Worm (Caenorhabditis elegans): ENCODE measurements around the gene F47B8.4.

DNA sequence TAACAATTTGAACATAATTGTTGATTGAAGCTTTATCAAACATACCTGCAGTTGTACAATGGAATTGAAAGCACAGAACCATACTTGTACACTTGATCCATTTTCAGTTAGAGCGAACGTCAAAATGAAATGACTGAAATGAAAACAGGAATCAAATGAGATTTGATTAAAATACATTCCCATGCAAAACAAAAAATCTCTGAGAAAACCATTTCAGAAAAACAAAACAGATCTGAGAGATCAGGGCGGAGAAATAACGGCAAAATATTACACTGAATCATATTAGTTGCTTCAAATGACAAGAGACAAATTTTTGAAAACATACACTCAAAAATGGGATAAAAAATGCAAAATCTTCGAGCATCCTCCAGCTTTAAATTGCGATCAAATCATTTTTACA, 44.7 kb downstream of the F47B8.4 start, which contains the start of gene srt-33:
- TF ChIP-seq hmbx-1 (tag; optimal IDR thresholded peaks at IDR 0.05) (no peak), tbx-11 (GFP tag; IDR thresholded peaks at IDR 0.05) (no peak), hnd-1 (tag; optimal IDR thresholded peaks at IDR 0.05) (no peak)
